Worm (Caenorhabditis elegans) whole organism, young adult: ENCODE data around the gene F49C5.11.

Experiments used
- B0261.1 ChIP-seq: sonication (generic microtip); optimal IDR thresholded peaks from 2 replicates; lab custom pipeline; 2016; ENCODE audit warnings: mild to moderate bottlenecking, missing genetic modification characterization, moderate library complexity, missing compliant biosample characterization
- B0336.3 ChIP-seq: fragments of 200-800 bp; sonication (Bioruptor generic); IDR thresholded peaks from 2 replicates; pipeline ENCODE4 v1.3.6; 2022; ENCODE audit warnings: missing genetic modification characterization, missing compliant biosample characterization
- C06A6.2 ChIP-seq: fragments of 200-800 bp; sonication (Bioruptor generic); conservative IDR thresholded peaks from 2 replicates; pipeline ENCODE4 v1.3.6; 2022; ENCODE audit warnings: missing genetic modification characterization, missing compliant biosample characterization
- F22D6.2 ChIP-seq: sonication (generic microtip); optimal IDR thresholded peaks from 2 replicates; lab custom pipeline; 2016; ENCODE audit warnings: mild to moderate bottlenecking, missing genetic modification characterization, missing compliant biosample characterization
- F23B12.7 ChIP-seq: sonication (generic microtip); optimal IDR thresholded peaks from 2 replicates; lab custom pipeline; 2017; ENCODE audit warnings: missing genetic modification characterization, mild to moderate bottlenecking, missing compliant biosample characterization, antibody characterized with exemption, moderate library complexity; ENCODE audit not compliant: insufficient read depth
- F57A8.1 ChIP-seq: fragments of 200-800 bp; sonication (Bioruptor generic); optimal IDR thresholded peaks from 2 replicates; lab custom pipeline; 2018; ENCODE audit warnings: mild to moderate bottlenecking, missing genetic modification characterization, moderate library complexity, missing compliant biosample characterization
- K11D2.4 ChIP-seq: fragments of 200-800 bp; sonication (Bioruptor generic); IDR thresholded peaks from 2 replicates; pipeline ENCODE4 v1.3.6; 2022; ENCODE audit warnings: missing genetic modification reagents, missing genetic modification characterization, missing compliant biosample characterization
- Y53G8AR.9 ChIP-seq: fragments of 200-800 bp; sonication (Bioruptor generic); conservative IDR thresholded peaks from 2 replicates; pipeline ENCODE4 v1.3.6; 2022; ENCODE audit warnings: missing genetic modification reagents, missing genetic modification characterization, missing compliant biosample characterization
- Y56A3A.18 ChIP-seq: fragments of 200-800 bp; sonication (Bioruptor generic); IDR thresholded peaks from 2 replicates; pipeline ENCODE4 v1.3.6; 2022; ENCODE audit warnings: missing genetic modification reagents, missing genetic modification characterization, missing compliant biosample characterization
- ZK185.1 ChIP-seq: sonication (generic microtip); optimal IDR thresholded peaks from 2 replicates; lab custom pipeline; 2016; ENCODE audit warnings: mild to moderate bottlenecking, missing genetic modification characterization, missing compliant biosample characterization; ENCODE audit not compliant: poor library complexity, severe bottlenecking
- aptf-3 ChIP-seq: fragments of 200-800 bp; sonication (Bioruptor generic); IDR thresholded peaks from 2 replicates; pipeline ENCODE4 v1.3.6; 2022; ENCODE audit warnings: missing genetic modification characterization, missing compliant biosample characterization
- atf-7 ChIP-seq: sonication (generic microtip); optimal IDR thresholded peaks from 2 replicates; lab custom pipeline; 2017; ENCODE audit warnings: mild to moderate bottlenecking, missing genetic modification characterization, missing compliant biosample characterization
- attf-3 ChIP-seq: fragments of 200-800 bp; sonication (Bioruptor generic); conservative IDR thresholded peaks from 2 replicates; pipeline ENCODE4 v1.3.6; 2022; ENCODE audit warnings: missing genetic modification reagents, missing genetic modification characterization, missing compliant biosample characterization
- attf-5 ChIP-seq: fragments of 200-800 bp; sonication (Bioruptor generic); optimal IDR thresholded peaks from 2 replicates; lab custom pipeline; 2018; ENCODE audit warnings: mild to moderate bottlenecking, missing genetic modification characterization, missing compliant biosample characterization
- cebp-1 ChIP-seq, 2 experiments: fragments of 200-800 bp in 1 of 2; sonication (Bioruptor generic) in 1 of 2; sonication (generic microtip) in 1 of 2; IDR thresholded peaks in 1 of 2; optimal IDR thresholded peaks in 1 of 2; 2 replicates each; pipeline versions ENCODE4 v1.3.6 to Lab custom; 2017 to 2022; ENCODE audit warnings: missing compliant biosample characterization in 2 of 2, missing genetic modification characterization in 2 of 2, mild to moderate bottlenecking in 1 of 2, missing genetic modification reagents in 1 of 2, moderate library complexity in 1 of 2
- ceh-58 ChIP-seq: fragments of 200-800 bp; sonication (Bioruptor generic); IDR thresholded peaks from 2 replicates; pipeline ENCODE4 v1.3.6; 2022; ENCODE audit warnings: missing genetic modification characterization, missing compliant biosample characterization
- dox-1 ChIP-seq: fragments of 200-800 bp; sonication (Bioruptor generic); IDR thresholded peaks from 2 replicates; pipeline ENCODE4 v1.3.6; 2022; ENCODE audit warnings: missing genetic modification reagents, missing genetic modification characterization, missing compliant biosample characterization
- egl-44 ChIP-seq: fragments of 200-800 bp; sonication (Bioruptor generic); IDR thresholded peaks from 2 replicates; pipeline ENCODE4 v1.3.6; 2022; ENCODE audit warnings: missing genetic modification reagents, missing genetic modification characterization, missing compliant biosample characterization
- ekl-4 ChIP-seq: fragments of 200-800 bp; sonication (Bioruptor generic); IDR thresholded peaks from 2 replicates; pipeline ENCODE4 v1.3.6; 2022; ENCODE audit warnings: missing genetic modification reagents, missing genetic modification characterization, missing compliant biosample characterization
- ets-4 ChIP-seq: fragments of 200-800 bp; sonication (Bioruptor generic); optimal IDR thresholded peaks from 2 replicates; lab custom pipeline; 2018; ENCODE audit warnings: mild to moderate bottlenecking, missing genetic modification characterization, missing compliant biosample characterization
- hmg-1.2 ChIP-seq: fragments of 200-800 bp; sonication (Bioruptor generic); IDR thresholded peaks from 2 replicates; pipeline ENCODE4 v1.3.6; 2022; ENCODE audit warnings: missing genetic modification reagents, missing genetic modification characterization, missing compliant biosample characterization
- hsf-1 ChIP-seq: fragments of 200-800 bp; sonication (Bioruptor generic); IDR thresholded peaks from 2 replicates; pipeline ENCODE4 v1.3.6; 2022; ENCODE audit warnings: missing genetic modification reagents, missing genetic modification characterization, missing compliant biosample characterization
- let-526 ChIP-seq: fragments of 200-800 bp; sonication (Bioruptor generic); IDR thresholded peaks from 2 replicates; pipeline ENCODE4 v1.3.6; 2022; ENCODE audit warnings: missing genetic modification reagents, missing genetic modification characterization, missing compliant biosample characterization
- let-607 ChIP-seq, 2 experiments: fragments of 200-800 bp in 1 of 2; sonication (Bioruptor generic) in 1 of 2; sonication (generic microtip) in 1 of 2; optimal IDR thresholded peaks; 2 replicates each; lab custom pipeline; 2016 to 2018; ENCODE audit warnings: mild to moderate bottlenecking in 2 of 2, missing compliant biosample characterization in 2 of 2, missing genetic modification characterization in 2 of 2, moderate library complexity in 2 of 2, missing genotype in 1 of 2
- lin-35 ChIP-seq, 3 experiments: fragments of 150-350 bp in 2 of 3; sonication (generic microtip) in 1 of 3; optimal IDR thresholded peaks; 2 replicates each; lab custom pipeline; 2014 to 2018; ENCODE audit warnings: missing biosample characterization in 3 of 3, missing genetic modification characterization in 3 of 3, missing genetic modification reagents in 3 of 3
- lin-40 ChIP-seq: sonication (generic microtip); optimal IDR thresholded peaks from 2 replicates; lab custom pipeline; 2016; ENCODE audit warnings: missing genetic modification characterization, mild to moderate bottlenecking, missing compliant biosample characterization, missing genotype, missing genetic modification reagents
- lin-54 ChIP-seq: fragments of 200-800 bp; sonication (Bioruptor generic); optimal IDR thresholded peaks from 2 replicates; lab custom pipeline; 2018; ENCODE audit warnings: mild to moderate bottlenecking, missing genetic modification characterization, missing compliant biosample characterization
- lsy-27 ChIP-seq: sonication (generic microtip); optimal IDR thresholded peaks from 2 replicates; lab custom pipeline; 2017; ENCODE audit warnings: missing genetic modification characterization, mild to moderate bottlenecking, missing compliant biosample characterization, antibody characterized with exemption, missing genotype, borderline replicate concordance; ENCODE audit not compliant: insufficient read depth
- madf-10 ChIP-seq: sonication (generic microtip); optimal IDR thresholded peaks from 2 replicates; lab custom pipeline; 2016; ENCODE audit warnings: mild to moderate bottlenecking, missing genetic modification characterization, missing compliant biosample characterization
- madf-8 ChIP-seq: fragments of 200-800 bp; sonication (Bioruptor generic); conservative IDR thresholded peaks from 2 replicates; pipeline ENCODE4 v1.3.6; 2022; ENCODE audit warnings: missing genetic modification reagents, missing genetic modification characterization, missing compliant biosample characterization
- mcd-1 ChIP-seq: fragments of 200-800 bp; sonication (Bioruptor generic); IDR thresholded peaks from 2 replicates; pipeline ENCODE4 v1.3.6; 2022; ENCODE audit warnings: missing genetic modification reagents, missing genetic modification characterization, missing compliant biosample characterization
- mel-28 ChIP-seq: sonication (generic microtip); optimal IDR thresholded peaks from 2 replicates; lab custom pipeline; 2016; ENCODE audit warnings: borderline replicate concordance, mild to moderate bottlenecking, missing genetic modification characterization, missing compliant biosample characterization
- nhr-80 ChIP-seq: sonication (generic microtip); optimal IDR thresholded peaks from 2 replicates; lab custom pipeline; 2016; ENCODE audit warnings: missing genetic modification characterization, missing compliant biosample characterization
- nhr-90 ChIP-seq: sonication (generic microtip); optimal IDR thresholded peaks from 2 replicates; lab custom pipeline; 2016; ENCODE audit warnings: missing genotype, mild to moderate bottlenecking, missing genetic modification characterization, missing compliant biosample characterization
- repo-1 ChIP-seq: sonication (generic microtip); optimal IDR thresholded peaks from 2 replicates; lab custom pipeline; 2017; ENCODE audit warnings: mild to moderate bottlenecking, missing genetic modification characterization, missing compliant biosample characterization
- snpc-4 ChIP-seq, 5 experiments: fragments of 150-350 bp in 1 of 5; sonication (generic microtip) in 4 of 5; optimal IDR thresholded peaks; 2 replicates each; lab custom pipeline; 2014 to 2018; ENCODE audit warnings: missing genetic modification characterization in 5 of 5, missing biosample characterization in 3 of 5, antibody characterized with exemption in 2 of 5, mild to moderate bottlenecking in 2 of 5, missing compliant biosample characterization in 2 of 5, missing genotype in 2 of 5, moderate library complexity in 2 of 5, missing genetic modification reagents in 1 of 5
- tbp1 ChIP-seq: fragments of 200-800 bp; sonication (Bioruptor generic); optimal IDR thresholded peaks from 2 replicates; lab custom pipeline; 2018; ENCODE audit warnings: mild to moderate bottlenecking, missing genetic modification characterization, missing compliant biosample characterization
- tlf-1 ChIP-seq: fragments of 200-800 bp; sonication (Bioruptor generic); optimal IDR thresholded peaks from 2 replicates; lab custom pipeline; 2018; ENCODE audit warnings: mild to moderate bottlenecking, missing genetic modification characterization, missing compliant biosample characterization
- unc-62 ChIP-seq: fragments of 150-350 bp; optimal IDR thresholded peaks from 2 replicates; lab custom pipeline; 2014; ENCODE audit warnings: missing biosample characterization, missing genetic modification reagents, missing genetic modification characterization
- ztf-18 ChIP-seq: sonication (generic microtip); optimal IDR thresholded peaks from 2 replicates; lab custom pipeline; 2016; ENCODE audit warnings: missing genotype, mild to moderate bottlenecking, missing genetic modification characterization, missing compliant biosample characterization
- ztf-22 ChIP-seq: fragments of 200-800 bp; sonication (Bioruptor generic); optimal IDR thresholded peaks from 2 replicates; lab custom pipeline; 2018; ENCODE audit warnings: mild to moderate bottlenecking, missing genetic modification characterization, moderate library complexity, missing compliant biosample characterization
- ztf-6 ChIP-seq: fragments of 200-800 bp; sonication (Bioruptor generic); IDR thresholded peaks from 2 replicates; pipeline ENCODE4 v1.3.6; 2022; ENCODE audit warnings: missing genetic modification reagents, missing genetic modification characterization, missing compliant biosample characterization

The F49C5.11 gene

DNA sequence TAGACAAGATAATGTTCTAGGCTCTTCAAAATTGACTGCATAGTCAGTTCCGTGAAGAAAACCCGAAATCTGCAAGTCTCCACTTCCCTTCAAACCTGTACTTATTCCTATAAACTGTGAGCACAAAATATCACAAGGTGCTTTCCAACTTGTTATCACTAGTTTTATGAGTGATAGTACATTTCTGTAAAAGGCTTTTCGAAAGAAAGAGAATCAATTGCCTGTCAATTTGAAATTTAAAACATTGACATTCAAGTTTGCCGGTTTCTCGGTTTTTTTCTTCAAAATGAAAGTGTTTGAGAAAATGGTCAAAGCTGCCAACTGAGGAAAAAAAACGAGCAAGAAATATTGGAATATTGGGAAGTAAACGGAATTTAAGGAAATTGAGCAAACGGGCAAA lies 37.7 kb upstream of the F49C5.11 start:
- no peak for TF ChIP-seq aptf-3 (GFP tag; lab: Robert Waterston, UW)
- TF ChIP-seq C06A6.2 (GFP tag; lab: Robert Waterston, UW): no peak
- TF ChIP-seq F57A8.1: no peak
- peak; percentile 58 for TF ChIP-seq let-607 (tag; optimal IDR thresholded peaks at IDR 0.05; lab: Kevin White, UChicago)
- no peak for TF ChIP-seq F22D6.2 (tag; lab: Kevin White, UChicago)
- peak; percentile 35 for TF ChIP-seq nhr-80 (tag; lab: Kevin White, UChicago)
- TF ChIP-seq unc-62 (GFP tag; lab: Kevin White, UChicago): peak; percentile 34
- no peak for TF ChIP-seq mel-28 (tag; lab: Kevin White, UChicago)

ce11 chrII:12518809-12519344 lies 36.8 kb upstream of the F49C5.11 start, which contains the start of gene srh-70:
srh-70 (minus strand) TSS chrII:12518859.
- no peak for TF ChIP-seq ztf-6
- TF ChIP-seq mcd-1 (GFP tag; lab: Robert Waterston, UW): peak; percentile 60
- no peak for TF ChIP-seq madf-8 (GFP tag; lab: Robert Waterston, UW)
- peak; percentile 6 for TF ChIP-seq madf-10 (tag; lab: Kevin White, UChicago)
- TF ChIP-seq ZK185.1: peak; percentile 46
- TF ChIP-seq B0261.1 (tag; lab: Kevin White, UChicago): no peak
- no peak for TF ChIP-seq attf-3 (GFP tag; lab: Robert Waterston, UW)
- TF ChIP-seq nhr-90 (tag; lab: Kevin White, UChicago): peak; percentile 73
- peak; percentile 59; the same call in 1 of the 2 replicates for TF ChIP-seq hsf-1
- peak; percentile 99 for TF ChIP-seq let-607 (tag; optimal IDR thresholded peaks at IDR 0.05; lab: Kevin White, UChicago)
- TF ChIP-seq cebp-1 (GFP tag; IDR thresholded peaks at IDR 0.05; lab: Robert Waterston, UW): no peak
- TF ChIP-seq cebp-1 (tag; optimal IDR thresholded peaks at IDR 0.05; lab: Kevin White, UChicago): peak; percentile 7
- no peak for TF ChIP-seq snpc-4 (GFP tag; optimal IDR thresholded peaks at IDR 0.05; lab: Kevin White, UChicago)
- peak in 2 of 4 experiments; percentile 22 to 29 for TF ChIP-seq snpc-4 (tag; optimal IDR thresholded peaks at IDR 0.05; lab: Kevin White, UChicago)
- peak; percentile 12 for TF ChIP-seq ztf-22 (GFP tag; lab: Kevin White, UChicago)
- peak; percentile 1 for TF ChIP-seq ztf-18 (tag; lab: Kevin White, UChicago)
- no peak for TF ChIP-seq hmg-1.2 (GFP tag; lab: Robert Waterston, UW)
- TF ChIP-seq atf-7: peak; percentile 83
- peak; percentile 79 for TF ChIP-seq dox-1 (GFP tag; lab: Robert Waterston, UW)
- TF ChIP-seq let-526 (GFP tag; lab: Robert Waterston, UW): 0 out of 2 replicates have a peak, but pooled peaks have one; percentile 21
- peak; percentile 5 for TF ChIP-seq F23B12.7 (tag; lab: Kevin White, UChicago)
- peak; percentile 57 for TF ChIP-seq tbp1 (GFP tag; lab: Kevin White, UChicago)
- TF ChIP-seq F57A8.1: no peak
- TF ChIP-seq lin-54: peak; percentile 58
- no peak for TF ChIP-seq lsy-27 (tag; lab: Kevin White, UChicago)
- 0 out of 2 replicates have a peak, but pooled peaks have one; percentile 29 for TF ChIP-seq Y56A3A.18
- TF ChIP-seq Y53G8AR.9: peak; percentile 72
- TF ChIP-seq lin-35 (GFP tag; optimal IDR thresholded peaks at IDR 0.05; lab: Kevin White, UChicago): no peak
- peak; percentile 24 for TF ChIP-seq attf-5 (GFP tag; lab: Kevin White, UChicago)
- TF ChIP-seq ceh-58: no peak
- peak; percentile 48 for TF ChIP-seq lin-40 (tag; lab: Kevin White, UChicago)
- TF ChIP-seq nhr-80 (tag; lab: Kevin White, UChicago): peak; percentile 96
- 0 out of 2 replicates have a peak, but pooled peaks have one; percentile 15 for TF ChIP-seq K11D2.4
- peak; percentile 21 for TF ChIP-seq ets-4 (GFP tag; lab: Kevin White, UChicago)
- TF ChIP-seq unc-62 (GFP tag; lab: Kevin White, UChicago): peak; percentile 99
- TF ChIP-seq ekl-4 (GFP tag; lab: Robert Waterston, UW): 0 out of 2 replicates have a peak, but pooled peaks have one; percentile 8
- peak; percentile 29 for TF ChIP-seq repo-1
- TF ChIP-seq B0336.3: peak; percentile 80
- TF ChIP-seq C06A6.2 (GFP tag; lab: Robert Waterston, UW): 0 out of 2 replicates have a peak, but pooled peaks have one; percentile 24
- peak; percentile 37; the same call in 1 of the 2 replicates for TF ChIP-seq egl-44 (GFP tag; lab: Robert Waterston, UW)
- TF ChIP-seq tlf-1 (GFP tag; lab: Kevin White, UChicago): peak; percentile 79
